Worm (Caenorhabditis elegans) whole organism, L1 larva: ENCODE data around the gene ethe-1.

ENCODE experiments used
- C16A3.4 ChIP-seq: fragments of 150-350 bp; optimal IDR thresholded peaks from 2 replicates; lab custom pipeline; 2014; ENCODE audit warnings: missing biosample characterization, missing genetic modification characterization
- alr-1 ChIP-seq: fragments of 200-800 bp; sonication (Bioruptor generic); optimal IDR thresholded peaks from 2 replicates; lab custom pipeline; 2018; ENCODE audit warnings: borderline replicate concordance, mild to moderate bottlenecking, missing genetic modification characterization, missing compliant biosample characterization
- ceh-88 ChIP-seq: fragments of 200-800 bp; sonication (Bioruptor generic); IDR thresholded peaks from 2 replicates; pipeline ENCODE4 v1.3.6; 2022; ENCODE audit warnings: missing genetic modification characterization, missing compliant biosample characterization
- dpl-1 ChIP-seq, 3 experiments: fragments of 150-350 bp in 2 of 3; sonication (generic microtip) in 1 of 3; optimal IDR thresholded peaks; 2 replicates each; lab custom pipeline; 2014 to 2017; ENCODE audit warnings: missing biosample characterization in 3 of 3, missing genetic modification characterization in 3 of 3, missing genetic modification reagents in 3 of 3
- lin-39 ChIP-seq: fragments of 150-350 bp; optimal IDR thresholded peaks from 2 replicates; lab custom pipeline; 2014; ENCODE audit warnings: missing biosample characterization, missing genetic modification reagents, missing genetic modification characterization
- mab-9 ChIP-seq: fragments of 200-800 bp; sonication (Bioruptor generic); IDR thresholded peaks from 2 replicates; pipeline ENCODE4 v1.3.6; 2022; ENCODE audit warnings: missing genetic modification reagents, missing genetic modification characterization, missing compliant biosample characterization
- nhr-12 ChIP-seq: sonication (generic microtip); optimal IDR thresholded peaks from 2 replicates; lab custom pipeline; 2017; ENCODE audit warnings: missing biosample characterization, missing genetic modification characterization
- tbx-2 ChIP-seq: sonication (generic microtip); optimal IDR thresholded peaks from 2 replicates; lab custom pipeline; 2016; ENCODE audit warnings: missing genetic modification characterization, missing compliant biosample characterization
- vab-15 ChIP-seq: sonication (generic microtip); optimal IDR thresholded peaks from 2 replicates; lab custom pipeline; 2017; ENCODE audit warnings: missing genotype, mild to moderate bottlenecking, missing genetic modification characterization, missing compliant biosample characterization
- zag-1 ChIP-seq: fragments of 150-350 bp; optimal IDR thresholded peaks from 2 replicates; lab custom pipeline; 2014; ENCODE audit warnings: missing biosample characterization, missing genetic modification characterization

- TF ChIP-seq dpl-1 (GFP tag; optimal IDR thresholded peaks at IDR 0.05; lab: Kevin White, UChicago) (no peak), ceh-88 (GFP tag; lab: Robert Waterston, UW) (no peak), zag-1 (tag; lab: Kevin White, UChicago) (no peak), vab-15 (no peak), mab-9 (GFP tag; lab: Robert Waterston, UW) (no peak), nhr-12 (tag; lab: Kevin White, UChicago) (no peak), alr-1 (tag; lab: Kevin White, UChicago) (no peak), C16A3.4 (no peak), lin-39 (tag; lab: Kevin White, UChicago) (peak; percentile 17), tbx-2 (tag; lab: Kevin White, UChicago) (no peak)
Measured at ce11 chrIV:9464345-9464783, 44.2 kb downstream of the ethe-1 start.
